Worm (Caenorhabditis elegans) whole organism, mixed stage, embryonic: ENCODE measurements around the gene hpo-10.

ENCODE experiments used
- ces-1 ChIP-seq: fragments of 150-350 bp; optimal IDR thresholded peaks from 2 replicates; lab custom pipeline; 2014; ENCODE audit warnings: missing biosample characterization, missing genetic modification reagents, missing genetic modification characterization
- drap-1 ChIP-seq: fragments of 200-800 bp; sonication (Bioruptor generic); optimal IDR thresholded peaks from 3 replicates; lab custom pipeline; 2018; ENCODE audit warnings: mild to moderate bottlenecking, missing genetic modification characterization, missing compliant biosample characterization
- elt-3 ChIP-seq: fragments of 150-350 bp; optimal IDR thresholded peaks from 2 replicates; lab custom pipeline; 2014; ENCODE audit warnings: missing biosample characterization, missing genetic modification characterization
- mls-2 ChIP-seq: sonication (generic microtip); optimal IDR thresholded peaks from 2 replicates; lab custom pipeline; 2016; ENCODE audit warnings: mild to moderate bottlenecking, missing genetic modification characterization, moderate library complexity, missing compliant biosample characterization
- nhr-12 ChIP-seq: fragments of 150-350 bp; optimal IDR thresholded peaks from 2 replicates; lab custom pipeline; 2014; ENCODE audit warnings: missing biosample characterization, missing genetic modification characterization
- nhr-2 ChIP-seq: fragments of 150-350 bp; optimal IDR thresholded peaks from 2 replicates; lab custom pipeline; 2014; ENCODE audit warnings: missing biosample characterization, missing genetic modification characterization
- nhr-28 ChIP-seq: fragments of 150-350 bp; optimal IDR thresholded peaks from 2 replicates; lab custom pipeline; 2014; ENCODE audit warnings: missing biosample characterization, missing genetic modification characterization
- pha-4 ChIP-seq: fragments of 150-350 bp; optimal IDR thresholded peaks from 2 replicates; lab custom pipeline; 2018; ENCODE audit warnings: missing biosample characterization, missing genetic modification reagents, missing genetic modification characterization
- snpc-4 ChIP-seq: fragments of 150-350 bp; optimal IDR thresholded peaks from 2 replicates; lab custom pipeline; 2014; ENCODE audit warnings: missing biosample characterization, missing genetic modification characterization
- sptf-1 ChIP-seq: sonication (generic microtip); optimal IDR thresholded peaks from 2 replicates; lab custom pipeline; 2017; ENCODE audit warnings: mild to moderate bottlenecking, missing genetic modification characterization, moderate library complexity, missing compliant biosample characterization
- unc-62 ChIP-seq: fragments of 150-350 bp; optimal IDR thresholded peaks from 2 replicates; lab custom pipeline; 2014; ENCODE audit warnings: missing biosample characterization, missing genetic modification reagents, missing genetic modification characterization
- ztf-11 ChIP-seq: fragments of 150-350 bp; optimal IDR thresholded peaks from 2 replicates; lab custom pipeline; 2014; ENCODE audit warnings: missing biosample characterization, missing genetic modification characterization

- no peak for TF ChIP-seq pha-4 (tag; lab: Kevin White, UChicago)
- TF ChIP-seq sptf-1 (tag; lab: Kevin White, UChicago), result no peak
- TF ChIP-seq nhr-12 (tag; lab: Kevin White, UChicago), result no peak
- no peak for TF ChIP-seq snpc-4
- no peak for TF ChIP-seq elt-3 (tag; lab: Kevin White, UChicago)
- no peak for TF ChIP-seq nhr-2 (tag; lab: Kevin White, UChicago)
- TF ChIP-seq ztf-11, result no peak
- no peak for TF ChIP-seq drap-1 (GFP tag; lab: Kevin White, UChicago)
- no peak for TF ChIP-seq mls-2 (tag; lab: Kevin White, UChicago)
- no peak for TF ChIP-seq unc-62 (GFP tag; lab: Kevin White, UChicago)
- TF ChIP-seq nhr-28, result no peak
- TF ChIP-seq ces-1 (GFP tag; lab: Kevin White, UChicago), result no peak
Measured at ce11 chrIII:5906749-5907148, 27.5 kb downstream of the hpo-10 start, which contains the start of gene erd-2.2.
